Fruit fly (Drosophila melanogaster): Measurements from ENCODE around the gene CG1907.
A peak's percentile ranks its signal among the peaks of the same experiment; 100 is the strongest.

The CG1907 gene

DNA sequence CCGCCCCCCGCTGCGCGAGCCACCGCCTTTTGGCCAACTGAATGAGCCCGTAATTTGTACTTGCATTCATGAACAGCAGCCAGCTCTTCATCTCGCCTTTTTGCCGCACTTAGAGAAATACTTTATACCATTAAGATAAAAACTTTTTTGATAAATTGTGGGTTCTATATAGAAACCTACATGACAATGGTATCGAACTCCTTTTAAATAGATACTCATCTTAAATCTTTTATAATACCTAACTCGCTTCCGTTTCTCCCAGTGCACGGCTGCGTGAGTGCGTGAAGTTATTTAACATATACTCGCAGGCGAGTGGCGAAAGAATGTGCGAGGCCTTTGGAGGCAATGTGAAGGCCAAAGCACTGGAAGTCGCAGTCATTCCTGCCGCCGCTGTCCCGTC is 7.0 kb downstream of the CG1907 start (continued):
- no peak for TF ChIP-seq net (GFP tag; optimal IDR thresholded peaks at IDR 0.05)
- TF ChIP-seq pdm3 (GFP tag; optimal IDR thresholded peaks at IDR 0.05): peak; percentile 32
- TF ChIP-seq CG6163 (GFP tag; IDR thresholded peaks at IDR 0.05): peak; percentile 52; the same call in 2 of the 3 replicates
- peak; percentile 19 for TF ChIP-seq svp (GFP tag)
- no peak for TF ChIP-seq Lpt (GFP tag; optimal IDR thresholded peaks at IDR 0.05)
- TF ChIP-seq cyc (GFP tag; optimal IDR thresholded peaks at IDR 0.05): peak; percentile 14
- no peak for TF ChIP-seq CG11762 (GFP tag; optimal IDR thresholded peaks at IDR 0.05; ENCODE audit: insufficient read depth)
- TF ChIP-seq CG31627 (GFP tag; optimal IDR thresholded peaks at IDR 0.05): peak; percentile 49
- no peak for TF ChIP-seq Ets21C (GFP tag; optimal IDR thresholded peaks at IDR 0.05)
- TF ChIP-seq CG10669 (GFP tag; optimal IDR thresholded peaks at IDR 0.05): peak; percentile 40
- 0 out of 3 replicates have a peak, but pooled peaks have one; percentile 36 for TF ChIP-seq eg (GFP tag; IDR thresholded peaks at IDR 0.05)
- TF ChIP-seq dsx (GFP tag; optimal IDR thresholded peaks at IDR 0.05; ENCODE audit: poor library complexity, severe bottlenecking): peak; percentile 22
- TF ChIP-seq spab (GFP tag; optimal IDR thresholded peaks at IDR 0.05): peak; percentile 25
- TF ChIP-seq Eip78C (GFP tag): peak; percentile 55
- TF ChIP-seq achi (GFP tag; optimal IDR thresholded peaks at IDR 0.05): peak; percentile 17

DNA sequence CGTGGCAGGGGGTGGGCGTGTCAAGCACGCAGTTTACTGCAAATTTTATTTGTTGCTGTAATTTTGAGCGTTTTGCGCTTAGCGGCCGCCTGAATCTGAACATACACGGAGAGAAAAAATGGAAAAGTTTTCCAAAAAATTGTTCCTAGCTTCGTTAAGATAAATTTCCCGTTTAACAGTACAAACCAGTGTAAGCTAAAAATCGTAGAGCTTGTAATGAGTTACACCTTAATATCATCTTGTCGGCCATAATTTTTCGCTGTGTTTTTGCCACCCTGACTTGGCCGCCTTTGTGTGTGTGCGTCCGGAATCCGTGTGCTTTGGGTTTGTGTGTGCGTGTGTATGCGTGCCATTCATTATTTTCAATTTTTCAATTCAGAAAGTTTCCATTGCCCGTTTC is 32.6 kb downstream of the CG1907 start:
- TF ChIP-seq lz (GFP tag; optimal IDR thresholded peaks at IDR 0.05) (no peak), CG31627 (GFP tag; optimal IDR thresholded peaks at IDR 0.05) (peak; percentile 12)

dm6 chr3R:29659950-29660349 is 41.1 kb downstream of the CG1907 start, which contains the start of gene Dop1R2:
Gene Dop1R2 (minus strand): TSS chr3R:29659984.
- TF ChIP-seq CG11762 (GFP tag; optimal IDR thresholded peaks at IDR 0.05; ENCODE audit: insufficient read depth): no peak
- no peak for TF ChIP-seq CG8119 (GFP tag; IDR thresholded peaks at IDR 0.05)
- no peak for TF ChIP-seq Smox (GFP tag; optimal IDR thresholded peaks at IDR 0.05)
- TF ChIP-seq Eip78C (GFP tag): no peak
- no peak for TF ChIP-seq Ets96B (tag; optimal IDR thresholded peaks at IDR 0.05)
- no peak for TF ChIP-seq CG1621 (tag; optimal IDR thresholded peaks at IDR 0.05)
- TF ChIP-seq CG4318 (GFP tag; optimal IDR thresholded peaks at IDR 0.05): no peak
- no peak for TF ChIP-seq CG10669 (GFP tag; optimal IDR thresholded peaks at IDR 0.05)
- TF ChIP-seq Hr38 (GFP tag; optimal IDR thresholded peaks at IDR 0.05): no peak
- TF ChIP-seq Hr39 (GFP tag; optimal IDR thresholded peaks at IDR 0.05): no peak
- no peak for TF ChIP-seq CG15336 (GFP tag; IDR thresholded peaks at IDR 0.05)
- TF ChIP-seq OdsH (GFP tag; optimal IDR thresholded peaks at IDR 0.05): no peak
- no peak for TF ChIP-seq CG3919 (GFP tag; optimal IDR thresholded peaks at IDR 0.05)
- TF ChIP-seq fd85E (GFP tag; optimal IDR thresholded peaks at IDR 0.05): no peak
- TF ChIP-seq Ets21C (GFP tag; optimal IDR thresholded peaks at IDR 0.05): no peak
- TF ChIP-seq pdm3 (GFP tag; optimal IDR thresholded peaks at IDR 0.05): no peak
- TF ChIP-seq CG10631 (GFP tag; optimal IDR thresholded peaks at IDR 0.05): no peak
- no peak for TF ChIP-seq CG6854 (GFP tag; optimal IDR thresholded peaks at IDR 0.05)
- no peak for TF ChIP-seq Hr4 (GFP tag; optimal IDR thresholded peaks at IDR 0.05)

dm6 chr3R:29664183-29664829 is 45.4 kb downstream of the CG1907 start, which contains the start of gene ppk21:
Gene ppk21 (plus strand): TSS chr3R:29664779.
- TF ChIP-seq CG8319 (GFP tag; optimal IDR thresholded peaks at IDR 0.05) (no peak), CG11902 (GFP tag; optimal IDR thresholded peaks at IDR 0.05) (no peak), Hr39 (GFP tag; optimal IDR thresholded peaks at IDR 0.05) (no peak), CG15336 (GFP tag; IDR thresholded peaks at IDR 0.05) (no peak), CG8632 (GFP tag; optimal IDR thresholded peaks at IDR 0.05) (no peak), CG31627 (GFP tag; optimal IDR thresholded peaks at IDR 0.05) (no peak), svp (GFP tag) (peak; percentile 29)

dm6 chr3R:29668777-29669176 is 49.9 kb downstream of the CG1907 start, which contains the start of the genes ppk20 and ppk30:
Gene ppk20 (minus strand): TSS chr3R:29668877.
Gene ppk30 (plus strand): TSS chr3R:29669149.
- TF ChIP-seq fkh (GFP tag; optimal IDR thresholded peaks at IDR 0.05) (no peak), CG1621 (tag; optimal IDR thresholded peaks at IDR 0.05) (no peak), CG11902 (GFP tag; optimal IDR thresholded peaks at IDR 0.05) (no peak), CG8632 (GFP tag; optimal IDR thresholded peaks at IDR 0.05) (no peak), Sox14 (GFP tag; optimal IDR thresholded peaks at IDR 0.05) (no peak), acj6 (GFP tag; optimal IDR thresholded peaks at IDR 0.05) (no peak), topi (GFP tag; optimal IDR thresholded peaks at IDR 0.05) (no peak), CG11294 (GFP tag; IDR thresholded peaks at IDR 0.05) (no peak), net (GFP tag; optimal IDR thresholded peaks at IDR 0.05) (no peak), CG4318 (GFP tag; optimal IDR thresholded peaks at IDR 0.05) (no peak), dac (GFP tag; optimal IDR thresholded peaks at IDR 0.05) (no peak), CG31627 (GFP tag; optimal IDR thresholded peaks at IDR 0.05) (no peak), Eip93F (GFP tag; optimal IDR thresholded peaks at IDR 0.05) (no peak), CG15336 (GFP tag; IDR thresholded peaks at IDR 0.05) (no peak), CG11762 (GFP tag; optimal IDR thresholded peaks at IDR 0.05; ENCODE audit: insufficient read depth) (no peak), lz (GFP tag; optimal IDR thresholded peaks at IDR 0.05) (no peak)
